Worm (Caenorhabditis elegans): ENCODE data around the gene Y48C3A.14.

DNA sequence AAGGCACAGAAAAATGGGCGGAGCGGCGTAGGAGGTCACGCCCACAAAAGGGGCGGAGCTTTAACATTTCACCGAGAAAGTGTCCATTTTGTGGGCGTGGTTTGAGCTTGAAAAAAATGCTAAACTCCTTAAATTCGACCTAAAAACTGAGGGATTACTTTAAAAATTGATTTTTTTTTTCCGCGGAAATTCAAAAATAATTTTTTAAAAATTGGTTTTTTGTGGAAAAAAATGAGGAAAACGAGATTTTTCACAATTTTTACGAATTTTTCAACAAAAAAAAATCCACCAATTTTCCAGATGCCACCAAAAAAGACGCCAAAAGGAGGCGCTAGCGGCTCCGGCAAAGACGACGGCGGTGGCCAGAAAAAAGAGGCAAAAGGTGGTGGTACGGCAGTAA lies 13.1 kb downstream of the Y48C3A.14 start, which contains the start of gene pinn-4:
- TF ChIP-seq ceh-8 (GFP tag; optimal IDR thresholded peaks at IDR 0.05): no peak
- TF ChIP-seq nhr-12 (tag; optimal IDR thresholded peaks at IDR 0.05): no peak

All from whole organism, L1 larva.